Worm (Caenorhabditis elegans): ENCODE measurements around the gene F40F8.5.

The F40F8.5 gene

ce11 chrII:11167039-11167438 lies 32.3 kb upstream of the F40F8.5 start:
- TF ChIP-seq C08G9.2 (tag; optimal IDR thresholded peaks at IDR 0.05) (peak; percentile 18), T23F11.4 (GFP tag; optimal IDR thresholded peaks at IDR 0.05) (no peak), unc-55 (GFP tag; optimal IDR thresholded peaks at IDR 0.05) (no peak), ama-1 (optimal IDR thresholded peaks at IDR 0.05) (peak; percentile 68), hlh-6 (tag; optimal IDR thresholded peaks at IDR 0.05) (no peak)

- peak; percentile 18 for TF ChIP-seq unc-42 (tag; optimal IDR thresholded peaks at IDR 0.05)
- peak; percentile 49 for TF ChIP-seq ceh-48 (tag; optimal IDR thresholded peaks at IDR 0.05)
- no peak for TF ChIP-seq madf-2 (tag; optimal IDR thresholded peaks at IDR 0.05)
- TF ChIP-seq nfya-1 (tag; optimal IDR thresholded peaks at IDR 0.05), result peak; percentile 7
- TF ChIP-seq Y22D7AL.16 (tag; optimal IDR thresholded peaks at IDR 0.05), result no peak
These were observed 31.7 kb upstream of the F40F8.5 start for ce11 chrII:11166414-11166813.

- TF ChIP-seq C38D4.7 (GFP tag; optimal IDR thresholded peaks at IDR 0.05), result no peak
- TF ChIP-seq ceh-30 (tag; optimal IDR thresholded peaks at IDR 0.05), result no peak
These were observed 28.6 kb upstream of the F40F8.5 start for ce11 chrII:11163291-11163690.

ce11 chrII:11162390-11162789 lies 27.7 kb upstream of the F40F8.5 start, which contains the start of gene ptr-13:
ptr-13 (minus strand) TSS chrII:11162481.
- TF ChIP-seq hlh-15 (tag; optimal IDR thresholded peaks at IDR 0.05) (no peak), ceh-45 (GFP tag; IDR thresholded peaks at IDR 0.05) (no peak), C38D4.7 (GFP tag; optimal IDR thresholded peaks at IDR 0.05) (no peak), lin-11 (tag; optimal IDR thresholded peaks at IDR 0.05) (no peak), rnt-1 (tag; optimal IDR thresholded peaks at IDR 0.05) (no peak)

- TF ChIP-seq T23F11.4 (GFP tag; optimal IDR thresholded peaks at IDR 0.05) (no peak), ceh-6 (GFP tag; optimal IDR thresholded peaks at IDR 0.05) (no peak), odd-2 (tag; optimal IDR thresholded peaks at IDR 0.05) (no peak), pha-2 (tag; optimal IDR thresholded peaks at IDR 0.05) (no peak), eyg-1 (tag; optimal IDR thresholded peaks at IDR 0.05) (no peak), hlh-8 (tag; optimal IDR thresholded peaks at IDR 0.05) (no peak), ets-4 (tag; optimal IDR thresholded peaks at IDR 0.05) (no peak), ceh-2 (tag; optimal IDR thresholded peaks at IDR 0.05) (no peak), pag-3 (tag; optimal IDR thresholded peaks at IDR 0.05; ENCODE audit: borderline replicate concordance) (no peak), unc-3 (GFP tag; conservative IDR thresholded peaks at IDR 0.05) (no peak), unc-3 (tag; optimal IDR thresholded peaks at IDR 0.05) (no peak), elt-4 (tag; optimal IDR thresholded peaks at IDR 0.05) (no peak), pha-4 (tag; optimal IDR thresholded peaks at IDR 0.05) (no peak), ceh-18 (tag; optimal IDR thresholded peaks at IDR 0.05) (no peak)
These were observed 26.9 kb upstream of the F40F8.5 start for ce11 chrII:11161675-11162074.

ce11 chrII:11157660-11158059 lies 22.9 kb upstream of the F40F8.5 start:
- no peak for TF ChIP-seq ets-4 (tag; optimal IDR thresholded peaks at IDR 0.05)
- TF ChIP-seq nhr-232 (tag; optimal IDR thresholded peaks at IDR 0.05), result peak; percentile 27
- no peak for TF ChIP-seq ref-2 (tag; optimal IDR thresholded peaks at IDR 0.05)
- peak; percentile 31 for TF ChIP-seq hlh-13 (GFP tag; optimal IDR thresholded peaks at IDR 0.05)
- TF ChIP-seq dmd-4 (tag; optimal IDR thresholded peaks at IDR 0.05; ENCODE audit: borderline replicate concordance), result peak; percentile 19
- TF ChIP-seq fax-1 (tag; optimal IDR thresholded peaks at IDR 0.05), result peak; percentile 38
- peak; percentile 27 for TF ChIP-seq ttx-3 (tag; optimal IDR thresholded peaks at IDR 0.05)
- TF ChIP-seq elt-4 (tag; optimal IDR thresholded peaks at IDR 0.05), result no peak
- TF ChIP-seq unc-42 (tag; optimal IDR thresholded peaks at IDR 0.05), result peak; percentile 49
- no peak for TF ChIP-seq fkh-10 (GFP tag; optimal IDR thresholded peaks at IDR 0.05)
- peak; percentile 38 for TF ChIP-seq C08G9.2 (tag; optimal IDR thresholded peaks at IDR 0.05)
- peak; percentile 8 for TF ChIP-seq ceh-34 (tag; optimal IDR thresholded peaks at IDR 0.05)
- TF ChIP-seq fkh-6 (tag; optimal IDR thresholded peaks at IDR 0.05), result peak; percentile 48
- peak; percentile 26 for TF ChIP-seq ceh-48 (tag; optimal IDR thresholded peaks at IDR 0.05)
- peak; percentile 32 for TF ChIP-seq ceh-31 (tag; optimal IDR thresholded peaks at IDR 0.05)
- TF ChIP-seq nfya-1 (tag; optimal IDR thresholded peaks at IDR 0.05), result peak; percentile 21
- TF ChIP-seq sdc-2 (tag; optimal IDR thresholded peaks at IDR 0.05), result peak; percentile 35
- TF ChIP-seq che-1 (tag; optimal IDR thresholded peaks at IDR 0.05), result peak; percentile 57
- TF ChIP-seq ceh-6 (GFP tag; optimal IDR thresholded peaks at IDR 0.05), result peak; percentile 11
- peak; percentile 47 for TF ChIP-seq syd-9 (tag; optimal IDR thresholded peaks at IDR 0.05)
- peak; percentile 32 for TF ChIP-seq C38D4.7 (GFP tag; optimal IDR thresholded peaks at IDR 0.05)
- TF ChIP-seq gmeb-2 (tag; optimal IDR thresholded peaks at IDR 0.05), result peak; percentile 27
- TF ChIP-seq ceh-45 (GFP tag; IDR thresholded peaks at IDR 0.05), result 0 out of 2 replicates have a peak, but pooled peaks have one; percentile 35
- no peak for TF ChIP-seq ceh-30 (tag; optimal IDR thresholded peaks at IDR 0.05)
- TF ChIP-seq pag-3 (tag; optimal IDR thresholded peaks at IDR 0.05; ENCODE audit: borderline replicate concordance), result peak; percentile 28

Measured in whole organism, late embryonic.